Worm (Caenorhabditis elegans): ENCODE data around the gene emc-5.

- no peak for TF ChIP-seq lin-13 (GFP tag; optimal IDR thresholded peaks at IDR 0.05)
- no peak for TF ChIP-seq lsy-2 (tag; optimal IDR thresholded peaks at IDR 0.05)
- no peak for TF ChIP-seq pha-4 (GFP tag; IDR thresholded peaks at IDR 0.05)
- no peak for TF ChIP-seq pha-4 (tag; optimal IDR thresholded peaks at IDR 0.05)
- TF ChIP-seq fos-1 (tag; optimal IDR thresholded peaks at IDR 0.05) = no peak
- TF ChIP-seq nhr-6 (tag; optimal IDR thresholded peaks at IDR 0.05) = no peak
- no peak for TF ChIP-seq nhr-10 (tag; optimal IDR thresholded peaks at IDR 0.05)
- no peak for TF ChIP-seq pqm-1 (tag; optimal IDR thresholded peaks at IDR 0.05)
- no peak for TF ChIP-seq nhr-28 (tag; optimal IDR thresholded peaks at IDR 0.05)
- TF ChIP-seq F49E8.2 (tag; optimal IDR thresholded peaks at IDR 0.05; ENCODE audit: borderline replicate concordance) = no peak
- TF ChIP-seq skn-1 (tag; optimal IDR thresholded peaks at IDR 0.05) = no peak
- TF ChIP-seq jun-1 (tag; optimal IDR thresholded peaks at IDR 0.05) = no peak
- no peak for TF ChIP-seq ama-1 (optimal IDR thresholded peaks at IDR 0.05)
These were observed 49.4 kb downstream of the emc-5 start for ce11 chrII:11545952-11546325.
